Worm (Caenorhabditis elegans) whole organism, L4/young adult: Measurements from ENCODE around the gene sqst-2.

Source experiments
- W03F9.2 ChIP-seq: fragments of 150-350 bp; optimal IDR thresholded peaks from 2 replicates; lab custom pipeline; 2014; ENCODE audit warnings: missing biosample characterization, missing genetic modification characterization
- dao-5 ChIP-seq: sonication (generic microtip); optimal IDR thresholded peaks from 2 replicates; lab custom pipeline; 2016; ENCODE audit warnings: missing genotype, missing genetic modification characterization, moderate library complexity, missing compliant biosample characterization
- him-1 ChIP-seq: sonication (generic microtip); optimal IDR thresholded peaks from 2 replicates; lab custom pipeline; 2016; ENCODE audit warnings: missing genotype, missing genetic modification reagents, missing genetic modification characterization, missing compliant biosample characterization

DNA sequence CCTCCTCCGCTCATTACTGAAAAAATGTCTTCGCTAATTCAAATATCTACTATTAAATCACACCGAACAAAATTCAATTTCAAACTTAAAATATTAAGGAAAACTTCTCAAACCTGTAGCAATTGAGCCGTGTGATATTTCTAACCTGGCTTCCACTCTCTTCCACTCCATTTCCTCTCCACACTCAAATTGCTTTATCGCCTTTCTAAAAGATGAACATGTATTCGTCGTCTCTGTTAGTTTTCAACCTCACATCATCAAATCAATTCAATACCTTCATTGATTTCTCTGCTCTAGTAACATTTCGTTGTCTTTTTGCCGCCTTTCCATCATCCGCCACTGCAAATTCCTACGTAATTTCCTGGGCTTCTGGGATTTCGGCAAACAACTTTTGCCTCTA, 36.8 kb downstream of the sqst-2 start, which contains the start of gene F42C5.4:
- TF ChIP-seq dao-5 (tag; lab: Kevin White, UChicago), result no peak
- TF ChIP-seq W03F9.2 (tag; lab: Kevin White, UChicago), result no peak
- TF ChIP-seq him-1 (tag; lab: Kevin White, UChicago), result no peak
